Worm (Caenorhabditis elegans) whole organism, L1 larva: ENCODE data around the gene nca-2.

Experiments used
- C16A3.4 ChIP-seq: fragments of 150-350 bp; optimal IDR thresholded peaks from 2 replicates; lab custom pipeline; 2014; ENCODE audit warnings: missing biosample characterization, missing genetic modification characterization
- C34B4.2 ChIP-seq: sonication (generic microtip); optimal IDR thresholded peaks from 2 replicates; lab custom pipeline; 2017; ENCODE audit warnings: mild to moderate bottlenecking, missing genetic modification characterization, missing compliant biosample characterization
- F16B12.6 ChIP-seq: fragments of 150-350 bp; optimal IDR thresholded peaks from 2 replicates; lab custom pipeline; 2014; ENCODE audit warnings: missing biosample characterization, missing genetic modification characterization
- aha-1 ChIP-seq: fragments of 150-350 bp; optimal IDR thresholded peaks from 2 replicates; lab custom pipeline; 2014; ENCODE audit warnings: missing biosample characterization, missing genetic modification characterization
- aly-2 ChIP-seq: fragments of 150-350 bp; optimal IDR thresholded peaks from 2 replicates; lab custom pipeline; 2014; ENCODE audit warnings: missing biosample characterization, missing genetic modification characterization
- blmp-1 ChIP-seq: fragments of 150-350 bp; optimal IDR thresholded peaks from 2 replicates; lab custom pipeline; 2014; ENCODE audit warnings: missing biosample characterization, missing genetic modification characterization
- ceh-63 ChIP-seq: fragments of 200-800 bp; sonication (Bioruptor generic); optimal IDR thresholded peaks from 2 replicates; lab custom pipeline; 2018; ENCODE audit warnings: mild to moderate bottlenecking, missing genetic modification characterization, missing compliant biosample characterization
- ceh-8 ChIP-seq: fragments of 200-800 bp; sonication (Bioruptor generic); optimal IDR thresholded peaks from 2 replicates; lab custom pipeline; 2018; ENCODE audit warnings: mild to moderate bottlenecking, missing genetic modification characterization, moderate library complexity, missing compliant biosample characterization
- ceh-82 ChIP-seq, 3 experiments: fragments of 150-350 bp in 1 of 3; sonication (generic microtip) in 2 of 3; optimal IDR thresholded peaks; 2 replicates each; lab custom pipeline; 2014 to 2017; ENCODE audit warnings: missing biosample characterization in 3 of 3, missing genetic modification characterization in 3 of 3
- ceh-88 ChIP-seq: fragments of 200-800 bp; sonication (Bioruptor generic); IDR thresholded peaks from 2 replicates; pipeline ENCODE4 v1.3.6; 2022; ENCODE audit warnings: missing genetic modification characterization, missing compliant biosample characterization
- efl-1 ChIP-seq, 4 experiments: fragments of 150-350 bp; optimal IDR thresholded peaks in 3 of 4; peaks in 1 of 4; 1 replicate in 1 of 4; 2 replicates in 3 of 4; lab custom pipeline; 2014; ENCODE audit warnings: missing biosample characterization in 2 of 4, missing genetic modification characterization in 2 of 4, missing genetic modification reagents in 2 of 4
- efl-3 ChIP-seq: fragments of 200-800 bp; sonication (Bioruptor generic); optimal IDR thresholded peaks from 2 replicates; lab custom pipeline; 2018; ENCODE audit warnings: mild to moderate bottlenecking, missing genetic modification characterization, missing compliant biosample characterization
- egl-13 ChIP-seq: sonication (generic microtip); optimal IDR thresholded peaks from 2 replicates; lab custom pipeline; 2016; ENCODE audit warnings: missing genotype, missing genetic modification reagents, missing genetic modification characterization, missing compliant biosample characterization
- elt-3 ChIP-seq, 6 experiments: fragments of 150-350 bp in 1 of 6; sonication (generic microtip); optimal IDR thresholded peaks; 2 replicates each; lab custom pipeline; 2017 to 2018; ENCODE audit warnings: missing biosample characterization in 6 of 6, missing genetic modification characterization in 6 of 6, inconsistent platforms in 1 of 6
- fkh-4 ChIP-seq: sonication (generic microtip); optimal IDR thresholded peaks from 2 replicates; lab custom pipeline; 2016; ENCODE audit warnings: missing compliant biosample characterization, missing genetic modification characterization, borderline replicate concordance
- fkh-8 ChIP-seq: sonication (generic microtip); optimal IDR thresholded peaks from 2 replicates; lab custom pipeline; 2016; ENCODE audit warnings: mild to moderate bottlenecking, missing genetic modification characterization, missing compliant biosample characterization
- hlh-17 ChIP-seq: fragments of 200-800 bp; sonication (Bioruptor generic); optimal IDR thresholded peaks from 2 replicates; lab custom pipeline; 2018; ENCODE audit warnings: missing genetic modification characterization, mild to moderate bottlenecking, missing compliant biosample characterization, moderate library complexity, borderline replicate concordance
- hlh-4 ChIP-seq: sonication (generic microtip); optimal IDR thresholded peaks from 2 replicates; lab custom pipeline; 2016; ENCODE audit warnings: mild to moderate bottlenecking, missing genetic modification characterization, missing compliant biosample characterization
- irx-1 ChIP-seq: sonication (generic microtip); optimal IDR thresholded peaks from 2 replicates; lab custom pipeline; 2016; ENCODE audit warnings: missing genetic modification characterization, missing compliant biosample characterization
- isw-1 ChIP-seq: fragments of 200-800 bp; sonication (Bioruptor generic); IDR thresholded peaks from 2 replicates; pipeline ENCODE4 v1.3.6; 2022; ENCODE audit warnings: missing genetic modification characterization, missing compliant biosample characterization
- mab-9 ChIP-seq: fragments of 200-800 bp; sonication (Bioruptor generic); IDR thresholded peaks from 2 replicates; pipeline ENCODE4 v1.3.6; 2022; ENCODE audit warnings: missing genetic modification reagents, missing genetic modification characterization, missing compliant biosample characterization
- mef-2 ChIP-seq: fragments of 150-350 bp; optimal IDR thresholded peaks from 2 replicates; lab custom pipeline; 2014; ENCODE audit warnings: missing biosample characterization, missing genetic modification characterization
- nhr-12 ChIP-seq: sonication (generic microtip); optimal IDR thresholded peaks from 2 replicates; lab custom pipeline; 2017; ENCODE audit warnings: missing biosample characterization, missing genetic modification characterization
- nhr-237 ChIP-seq: fragments of 150-350 bp; optimal IDR thresholded peaks from 2 replicates; lab custom pipeline; 2014; ENCODE audit warnings: missing biosample characterization, missing genetic modification characterization
- nhr-71 ChIP-seq: sonication (generic microtip); optimal IDR thresholded peaks from 2 replicates; lab custom pipeline; 2016; ENCODE audit warnings: mild to moderate bottlenecking, missing genetic modification characterization, moderate library complexity, missing compliant biosample characterization
- nhr-76 ChIP-seq: sonication (generic microtip); optimal IDR thresholded peaks from 2 replicates; lab custom pipeline; 2017; ENCODE audit warnings: missing biosample characterization, missing genetic modification characterization
- nhr-77 ChIP-seq: fragments of 150-350 bp; optimal IDR thresholded peaks from 2 replicates; lab custom pipeline; 2014; ENCODE audit warnings: missing biosample characterization, missing genetic modification characterization
- nhr-84 ChIP-seq: sonication (generic microtip); optimal IDR thresholded peaks from 2 replicates; lab custom pipeline; 2017; ENCODE audit warnings: missing biosample characterization, missing genetic modification characterization
- nhr-85 ChIP-seq: sonication (generic microtip); peaks from one replicate; lab custom pipeline; 2016; ENCODE audit warnings: missing genetic modification characterization, inconsistent platforms, missing compliant biosample characterization
- nhr-90 ChIP-seq: sonication (generic microtip); optimal IDR thresholded peaks from 2 replicates; lab custom pipeline; 2016; ENCODE audit warnings: mild to moderate bottlenecking, missing genetic modification characterization, missing compliant biosample characterization; ENCODE audit not compliant: poor library complexity
- pqm-1 ChIP-seq: sonication (generic microtip); optimal IDR thresholded peaks from 3 replicates; lab custom pipeline; 2017; ENCODE audit warnings: missing biosample characterization, missing genetic modification characterization
- snu-23 ChIP-seq: sonication (generic microtip); optimal IDR thresholded peaks from 2 replicates; lab custom pipeline; 2016; ENCODE audit warnings: missing genetic modification characterization, missing compliant biosample characterization
- sup-37 ChIP-seq: fragments of 200-800 bp; sonication (Bioruptor generic); optimal IDR thresholded peaks from 2 replicates; lab custom pipeline; 2018; ENCODE audit warnings: mild to moderate bottlenecking, missing genetic modification characterization, missing compliant biosample characterization
- swsn-7 ChIP-seq: sonication (generic microtip); optimal IDR thresholded peaks from 2 replicates; lab custom pipeline; 2016; ENCODE audit warnings: missing genetic modification characterization, missing compliant biosample characterization
- unc-30 ChIP-seq: sonication (generic microtip); optimal IDR thresholded peaks from 2 replicates; lab custom pipeline; 2017; ENCODE audit warnings: missing biosample characterization, missing genetic modification characterization
- xbp-1 ChIP-seq: sonication (generic microtip); optimal IDR thresholded peaks from 2 replicates; lab custom pipeline; 2016; ENCODE audit warnings: missing genetic modification characterization, missing compliant biosample characterization
- zag-1 ChIP-seq: fragments of 150-350 bp; optimal IDR thresholded peaks from 2 replicates; lab custom pipeline; 2014; ENCODE audit warnings: missing biosample characterization, missing genetic modification characterization
- zip-4 ChIP-seq: fragments of 200-800 bp; sonication (Bioruptor generic); optimal IDR thresholded peaks from 2 replicates; lab custom pipeline; 2018; ENCODE audit warnings: mild to moderate bottlenecking, missing genetic modification characterization, moderate library complexity, missing compliant biosample characterization
- ztf-11 ChIP-seq, 2 experiments: sonication (generic microtip); optimal IDR thresholded peaks; 2 replicates each; lab custom pipeline; 2016 to 2017; ENCODE audit warnings: missing genetic modification characterization in 2 of 2, missing biosample characterization in 1 of 2, missing compliant biosample characterization in 1 of 2

Gene nca-2

ce11 chrIII:4917960-4918712, 47.2 kb upstream of the nca-2 start, which contains the start of gene rpb-8 (continued):
- TF ChIP-seq isw-1 (GFP tag; lab: Robert Waterston, UW) (peak; percentile 2; the same call in 1 of the 2 replicates), egl-13 (no peak), nhr-84 (tag; lab: Kevin White, UChicago) (no peak), C34B4.2 (tag; lab: Kevin White, UChicago) (no peak), ztf-11 (tag; optimal IDR thresholded peaks at IDR 0.05; lab: Kevin White, UChicago) (no peak), xbp-1 (tag; lab: Kevin White, UChicago) (peak; percentile 29), nhr-90 (tag; lab: Kevin White, UChicago) (peak; percentile 17), zag-1 (tag; lab: Kevin White, UChicago) (no peak), nhr-85 (tag; lab: Kevin White, UChicago) (no peak), mef-2 (tag; lab: Kevin White, UChicago) (no peak), nhr-12 (tag; lab: Kevin White, UChicago) (no peak), ceh-82 (tag; optimal IDR thresholded peaks at IDR 0.05; lab: Kevin White, UChicago) (peak in 2 of 3 experiments; percentile 28 to 71), nhr-76 (tag; lab: Kevin White, UChicago) (no peak), hlh-4 (tag; lab: Kevin White, UChicago) (no peak), snu-23 (GFP tag; lab: Kevin White, UChicago) (peak; percentile 54), C16A3.4 (tag; lab: Kevin White, UChicago) (peak; percentile 69), aly-2 (tag; lab: Kevin White, UChicago) (no peak), F16B12.6 (tag; lab: Kevin White, UChicago) (no peak), hlh-17 (GFP tag; lab: Kevin White, UChicago) (no peak), nhr-77 (tag; lab: Kevin White, UChicago) (peak; percentile 20), efl-1 (optimal IDR thresholded peaks at IDR 0.05; lab: Kevin White, UChicago) (peak; percentile 87 to 93), efl-1 (GFP tag; optimal IDR thresholded peaks at IDR 0.05 in 1 of 2; lab: Kevin White, UChicago) (peak; percentile 93 to 99), ceh-88 (GFP tag; lab: Robert Waterston, UW) (no peak), unc-30 (no peak), fkh-8 (tag; lab: Kevin White, UChicago) (peak; percentile 32), nhr-237 (tag; lab: Kevin White, UChicago) (no peak), blmp-1 (tag; lab: Kevin White, UChicago) (peak; percentile 77), mab-9 (no peak), sup-37 (GFP tag; lab: Kevin White, UChicago) (no peak), nhr-71 (tag; lab: Kevin White, UChicago) (peak; percentile 49), ceh-8 (GFP tag; lab: Kevin White, UChicago) (no peak), swsn-7 (tag; lab: Kevin White, UChicago) (peak; percentile 29), fkh-4 (tag; lab: Kevin White, UChicago) (no peak), zip-4 (GFP tag; lab: Kevin White, UChicago) (peak; percentile 22), irx-1 (tag; lab: Kevin White, UChicago) (peak; percentile 3), pqm-1 (no peak)

ce11 chrIII:4918906-4919305, 46.5 kb upstream of the nca-2 start:
- TF ChIP-seq ztf-11 (tag; optimal IDR thresholded peaks at IDR 0.05; lab: Kevin White, UChicago) (no peak), nhr-237 (tag; lab: Kevin White, UChicago) (no peak), elt-3 (tag; optimal IDR thresholded peaks at IDR 0.05; lab: Kevin White, UChicago) (no peak), ceh-63 (GFP tag; lab: Kevin White, UChicago) (no peak), mab-9 (no peak), swsn-7 (tag; lab: Kevin White, UChicago) (no peak), efl-3 (GFP tag; lab: Kevin White, UChicago) (no peak), aha-1 (tag; lab: Kevin White, UChicago) (no peak), mef-2 (tag; lab: Kevin White, UChicago) (no peak), nhr-90 (tag; lab: Kevin White, UChicago) (no peak)
